Worm (Caenorhabditis elegans) whole organism, late embryonic: ENCODE data around the gene valv-1.

Experiments
- C38D4.7 ChIP-seq: fragments of 200-800 bp; sonication (Bioruptor generic); optimal IDR thresholded peaks from 2 replicates; lab custom pipeline; 2018; ENCODE audit warnings: mild to moderate bottlenecking, missing genetic modification characterization, moderate library complexity, missing compliant biosample characterization
- ceh-6 ChIP-seq: fragments of 200-800 bp; sonication (Bioruptor generic); optimal IDR thresholded peaks from 2 replicates; lab custom pipeline; 2018; ENCODE audit warnings: mild to moderate bottlenecking, missing genetic modification characterization, missing compliant biosample characterization

ce11 chrIV:7397507-7397906, 47.6 kb downstream of the valv-1 start:
- TF ChIP-seq C38D4.7 (GFP tag; lab: Kevin White, UChicago): no peak
- no peak for TF ChIP-seq ceh-6
